Worm (Caenorhabditis elegans) whole organism, L1 larva: ENCODE data around the gene F44G4.5.
A peak's percentile ranks its signal among the peaks of the same experiment; 100 is the strongest.

Experiments
- C16A3.4 ChIP-seq: fragments of 150-350 bp; optimal IDR thresholded peaks from 2 replicates; lab custom pipeline; 2014; ENCODE audit warnings: missing biosample characterization, missing genetic modification characterization
- aha-1 ChIP-seq: fragments of 150-350 bp; optimal IDR thresholded peaks from 2 replicates; lab custom pipeline; 2014; ENCODE audit warnings: missing biosample characterization, missing genetic modification characterization
- aly-2 ChIP-seq: fragments of 150-350 bp; optimal IDR thresholded peaks from 2 replicates; lab custom pipeline; 2014; ENCODE audit warnings: missing biosample characterization, missing genetic modification characterization
- ama-1 ChIP-seq: fragments of 150-350 bp; optimal IDR thresholded peaks from 2 replicates; lab custom pipeline; 2014
- blmp-1 ChIP-seq: fragments of 150-350 bp; optimal IDR thresholded peaks from 2 replicates; lab custom pipeline; 2014; ENCODE audit warnings: missing biosample characterization, missing genetic modification characterization
- ces-1 ChIP-seq: fragments of 150-350 bp; optimal IDR thresholded peaks from 2 replicates; lab custom pipeline; 2014; ENCODE audit warnings: missing biosample characterization, missing genetic modification reagents, missing genetic modification characterization
- dpl-1 ChIP-seq, 3 experiments: fragments of 150-350 bp in 2 of 3; sonication (generic microtip) in 1 of 3; optimal IDR thresholded peaks; 2 replicates each; lab custom pipeline; 2014 to 2017; ENCODE audit warnings: missing biosample characterization in 3 of 3, missing genetic modification characterization in 3 of 3, missing genetic modification reagents in 3 of 3
- dsc-1 ChIP-seq: sonication (generic microtip); optimal IDR thresholded peaks from 2 replicates; lab custom pipeline; 2016; ENCODE audit warnings: mild to moderate bottlenecking, missing genetic modification characterization, missing compliant biosample characterization
- efl-1 ChIP-seq, 4 experiments: fragments of 150-350 bp; optimal IDR thresholded peaks in 3 of 4; peaks in 1 of 4; 1 replicate in 1 of 4; 2 replicates in 3 of 4; lab custom pipeline; 2014; ENCODE audit warnings: missing biosample characterization in 2 of 4, missing genetic modification characterization in 2 of 4, missing genetic modification reagents in 2 of 4
- efl-3 ChIP-seq: fragments of 200-800 bp; sonication (Bioruptor generic); optimal IDR thresholded peaks from 2 replicates; lab custom pipeline; 2018; ENCODE audit warnings: mild to moderate bottlenecking, missing genetic modification characterization, missing compliant biosample characterization
- egl-13 ChIP-seq: sonication (generic microtip); optimal IDR thresholded peaks from 2 replicates; lab custom pipeline; 2016; ENCODE audit warnings: missing genotype, missing genetic modification reagents, missing genetic modification characterization, missing compliant biosample characterization
- egl-27 ChIP-seq, 2 experiments: fragments of 150-350 bp in 1 of 2; sonication (generic microtip); optimal IDR thresholded peaks; 3 replicates each; lab custom pipeline; 2017 to 2018; ENCODE audit warnings: missing biosample characterization in 2 of 2, missing genetic modification characterization in 2 of 2, missing genetic modification reagents in 2 of 2
- elt-2 ChIP-seq: sonication (generic microtip); optimal IDR thresholded peaks from 2 replicates; lab custom pipeline; 2016; ENCODE audit warnings: missing genetic modification characterization, mild to moderate bottlenecking, inconsistent platforms, missing compliant biosample characterization, missing genetic modification reagents
- elt-3 ChIP-seq, 6 experiments: fragments of 150-350 bp in 1 of 6; sonication (generic microtip); optimal IDR thresholded peaks; 2 replicates each; lab custom pipeline; 2017 to 2018; ENCODE audit warnings: missing biosample characterization in 6 of 6, missing genetic modification characterization in 6 of 6, inconsistent platforms in 1 of 6
- fkh-10 ChIP-seq: sonication (generic microtip); optimal IDR thresholded peaks from 2 replicates; lab custom pipeline; 2017; ENCODE audit warnings: missing biosample characterization, missing genetic modification reagents, missing genetic modification characterization
- fkh-8 ChIP-seq: sonication (generic microtip); optimal IDR thresholded peaks from 2 replicates; lab custom pipeline; 2016; ENCODE audit warnings: mild to moderate bottlenecking, missing genetic modification characterization, missing compliant biosample characterization
- fos-1 ChIP-seq: fragments of 150-350 bp; optimal IDR thresholded peaks from 2 replicates; lab custom pipeline; 2014; ENCODE audit warnings: missing biosample characterization, missing genetic modification characterization
- grh-1 ChIP-seq: fragments of 200-800 bp; sonication (Bioruptor generic); IDR thresholded peaks from 2 replicates; pipeline ENCODE4 v1.3.6; 2022; ENCODE audit warnings: missing genetic modification reagents, missing genetic modification characterization, missing compliant biosample characterization
- hlh-17 ChIP-seq: fragments of 200-800 bp; sonication (Bioruptor generic); optimal IDR thresholded peaks from 2 replicates; lab custom pipeline; 2018; ENCODE audit warnings: missing genetic modification characterization, mild to moderate bottlenecking, missing compliant biosample characterization, moderate library complexity, borderline replicate concordance
- hlh-4 ChIP-seq: sonication (generic microtip); optimal IDR thresholded peaks from 2 replicates; lab custom pipeline; 2016; ENCODE audit warnings: mild to moderate bottlenecking, missing genetic modification characterization, missing compliant biosample characterization
- jun-1 ChIP-seq: fragments of 150-350 bp; optimal IDR thresholded peaks from 2 replicates; lab custom pipeline; 2014; ENCODE audit warnings: missing biosample characterization, missing genetic modification reagents, missing genetic modification characterization
- lin-13 ChIP-seq: fragments of 150-350 bp; optimal IDR thresholded peaks from 2 replicates; lab custom pipeline; 2014; ENCODE audit warnings: missing biosample characterization, missing genetic modification reagents, missing genetic modification characterization
- lin-14 ChIP-seq: fragments of 200-800 bp; sonication (Bioruptor generic); optimal IDR thresholded peaks from 2 replicates; lab custom pipeline; 2018; ENCODE audit warnings: mild to moderate bottlenecking, missing genetic modification characterization, moderate library complexity, missing compliant biosample characterization
- lin-15B ChIP-seq: fragments of 150-350 bp; sonication (generic microtip); optimal IDR thresholded peaks from 3 replicates; lab custom pipeline; 2014; ENCODE audit warnings: missing biosample characterization, missing genetic modification characterization
- lin-35 ChIP-seq, 2 experiments: fragments of 150-350 bp; optimal IDR thresholded peaks; 2 replicates each; lab custom pipeline; 2014; ENCODE audit warnings: missing biosample characterization in 2 of 2, missing genetic modification characterization in 2 of 2, missing genetic modification reagents in 2 of 2
- lsy-2 ChIP-seq, 2 experiments: fragments of 150-350 bp; optimal IDR thresholded peaks; 2 replicates each; lab custom pipeline; 2014; ENCODE audit warnings: missing biosample characterization in 2 of 2, missing genetic modification characterization in 2 of 2
- mdl-1 ChIP-seq, 2 experiments: fragments of 150-350 bp; optimal IDR thresholded peaks; 2 replicates each; lab custom pipeline; 2014 to 2017; ENCODE audit warnings: missing biosample characterization in 2 of 2, missing genetic modification characterization in 2 of 2, inconsistent platforms in 1 of 2
- mep-1 ChIP-seq: fragments of 150-350 bp; optimal IDR thresholded peaks from 2 replicates; lab custom pipeline; 2014; ENCODE audit warnings: missing biosample characterization, missing genetic modification characterization
- nhr-19 ChIP-seq: fragments of 200-800 bp; sonication (Bioruptor generic); conservative IDR thresholded peaks from 2 replicates; pipeline ENCODE4 v1.3.6; 2022; ENCODE audit warnings: missing genetic modification characterization, missing compliant biosample characterization
- nhr-237 ChIP-seq: fragments of 150-350 bp; optimal IDR thresholded peaks from 2 replicates; lab custom pipeline; 2014; ENCODE audit warnings: missing biosample characterization, missing genetic modification characterization
- nhr-71 ChIP-seq: sonication (generic microtip); optimal IDR thresholded peaks from 2 replicates; lab custom pipeline; 2016; ENCODE audit warnings: mild to moderate bottlenecking, missing genetic modification characterization, moderate library complexity, missing compliant biosample characterization
- nhr-77 ChIP-seq: fragments of 150-350 bp; optimal IDR thresholded peaks from 2 replicates; lab custom pipeline; 2014; ENCODE audit warnings: missing biosample characterization, missing genetic modification characterization
- nhr-85 ChIP-seq: sonication (generic microtip); peaks from one replicate; lab custom pipeline; 2016; ENCODE audit warnings: missing genetic modification characterization, inconsistent platforms, missing compliant biosample characterization
- nhr-90 ChIP-seq: sonication (generic microtip); optimal IDR thresholded peaks from 2 replicates; lab custom pipeline; 2016; ENCODE audit warnings: mild to moderate bottlenecking, missing genetic modification characterization, missing compliant biosample characterization; ENCODE audit not compliant: poor library complexity
- rnt-1 ChIP-seq: sonication (generic microtip); optimal IDR thresholded peaks from 2 replicates; lab custom pipeline; 2016; ENCODE audit warnings: mild to moderate bottlenecking, missing genetic modification characterization, moderate library complexity, missing compliant biosample characterization
- skn-1 ChIP-seq: fragments of 150-350 bp; optimal IDR thresholded peaks from 2 replicates; lab custom pipeline; 2014; ENCODE audit warnings: missing biosample characterization, missing genetic modification characterization
- snpc-4 ChIP-seq: fragments of 150-350 bp; optimal IDR thresholded peaks from 2 replicates; lab custom pipeline; 2014; ENCODE audit warnings: missing biosample characterization, missing genetic modification characterization
- sptf-1 ChIP-seq: fragments of 150-350 bp; optimal IDR thresholded peaks from 2 replicates; lab custom pipeline; 2014; ENCODE audit warnings: missing biosample characterization, missing genetic modification characterization
- sup-37 ChIP-seq: fragments of 200-800 bp; sonication (Bioruptor generic); optimal IDR thresholded peaks from 2 replicates; lab custom pipeline; 2018; ENCODE audit warnings: mild to moderate bottlenecking, missing genetic modification characterization, missing compliant biosample characterization
- swsn-7 ChIP-seq: sonication (generic microtip); optimal IDR thresholded peaks from 2 replicates; lab custom pipeline; 2016; ENCODE audit warnings: missing genetic modification characterization, missing compliant biosample characterization
- tbx-2 ChIP-seq: sonication (generic microtip); optimal IDR thresholded peaks from 2 replicates; lab custom pipeline; 2016; ENCODE audit warnings: missing genetic modification characterization, missing compliant biosample characterization
- tlp-1 ChIP-seq: fragments of 150-350 bp; optimal IDR thresholded peaks from 2 replicates; lab custom pipeline; 2014; ENCODE audit warnings: missing biosample characterization, missing genetic modification characterization
- unc-130 ChIP-seq: fragments of 150-350 bp; optimal IDR thresholded peaks from 2 replicates; lab custom pipeline; 2017; ENCODE audit warnings: missing biosample characterization, missing genetic modification characterization, inconsistent platforms
- xbp-1 ChIP-seq: sonication (generic microtip); optimal IDR thresholded peaks from 2 replicates; lab custom pipeline; 2016; ENCODE audit warnings: missing genetic modification characterization, missing compliant biosample characterization

Gene F44G4.5

DNA sequence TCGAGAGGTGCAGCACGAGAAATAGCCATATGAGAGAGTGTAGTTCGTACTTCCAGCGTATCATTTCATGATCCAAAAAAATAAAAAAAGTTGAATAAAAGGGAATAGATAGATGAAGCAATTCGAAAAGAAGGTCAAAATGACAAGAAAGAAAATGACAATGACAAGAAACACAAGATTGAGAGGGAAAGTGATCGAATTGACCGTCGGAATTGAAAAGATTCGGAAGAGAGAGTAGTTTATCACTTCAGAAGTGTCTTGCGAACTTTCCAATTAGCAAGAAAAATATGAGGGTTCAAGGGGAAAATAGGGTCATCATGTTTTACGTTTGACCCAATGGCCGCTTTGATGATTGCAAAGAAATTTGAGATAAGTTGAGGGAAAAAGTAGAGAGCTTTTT is 19.5 kb upstream of the F44G4.5 start, which contains the start of gene dep-1:
dep-1 (minus strand) TSS at position 95 of the 400 bp plus-strand sequence.
- TF ChIP-seq lin-13, result no peak
- TF ChIP-seq dpl-1 (GFP tag; optimal IDR thresholded peaks at IDR 0.05; lab: Kevin White, UChicago), result no peak
- TF ChIP-seq nhr-19, result no peak
- peak; percentile 98 for TF ChIP-seq blmp-1
- TF ChIP-seq elt-3 (tag; optimal IDR thresholded peaks at IDR 0.05; lab: Kevin White, UChicago), result peak in 1 of 6 experiments; percentile 3
- TF ChIP-seq aly-2 (tag; lab: Kevin White, UChicago), result no peak
- TF ChIP-seq, all 84 proteins: peak for 2

ce11 chrII:9017628-9018027 is 17.4 kb upstream of the F44G4.5 start:
- no peak for TF ChIP-seq skn-1
- no peak for TF ChIP-seq egl-27 (tag; optimal IDR thresholded peaks at IDR 0.05; lab: Kevin White, UChicago)
- no peak for TF ChIP-seq lin-13
- TF ChIP-seq grh-1, result no peak

DNA sequence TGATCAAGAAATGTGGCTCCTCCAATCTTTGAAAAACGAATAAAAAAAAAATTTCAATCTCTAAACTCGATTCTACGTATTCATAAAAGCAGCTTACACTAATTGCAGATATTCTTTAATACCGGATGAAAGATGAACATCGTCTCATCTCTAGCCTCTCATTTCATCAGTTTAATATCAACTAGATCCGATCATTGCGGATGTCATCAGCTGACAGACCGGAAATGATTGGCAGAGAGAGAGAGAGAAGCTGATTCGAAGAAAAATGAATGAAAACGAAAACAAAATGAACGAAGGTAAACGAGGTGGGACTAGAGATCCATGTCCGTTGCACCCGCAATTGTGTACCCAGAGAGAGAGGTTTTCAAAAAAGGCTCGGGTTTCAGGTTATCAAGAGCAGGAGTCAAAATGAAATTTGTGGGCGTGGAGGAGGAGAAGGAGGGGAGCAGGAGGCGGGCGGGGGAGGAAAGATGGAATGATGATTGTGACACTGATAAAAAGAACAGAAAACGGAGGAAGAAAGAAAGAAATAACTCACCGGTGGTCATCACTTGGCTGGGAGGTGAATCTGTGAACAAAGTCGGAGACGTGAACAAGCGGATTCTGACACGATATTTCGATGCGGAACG is 14.8 kb upstream of the F44G4.5 start:
- TF ChIP-seq nhr-77 (tag; lab: Kevin White, UChicago) (no peak), nhr-71 (tag; lab: Kevin White, UChicago) (peak; percentile 21), egl-13 (tag; lab: Kevin White, UChicago) (peak; percentile 38), lin-14 (peak; percentile 70), fkh-10 (GFP tag; lab: Kevin White, UChicago) (no peak), nhr-85 (tag; lab: Kevin White, UChicago) (no peak), fkh-8 (tag; lab: Kevin White, UChicago) (peak; percentile 60), rnt-1 (tag; lab: Kevin White, UChicago) (peak; percentile 7), dsc-1 (tag; lab: Kevin White, UChicago) (peak; percentile 92), blmp-1 (peak; percentile 53), efl-1 (optimal IDR thresholded peaks at IDR 0.05; lab: Kevin White, UChicago) (no peak), efl-1 (GFP tag; optimal IDR thresholded peaks at IDR 0.05 in 1 of 2; lab: Kevin White, UChicago) (peak in 1 of 2 experiments; percentile 37)

DNA sequence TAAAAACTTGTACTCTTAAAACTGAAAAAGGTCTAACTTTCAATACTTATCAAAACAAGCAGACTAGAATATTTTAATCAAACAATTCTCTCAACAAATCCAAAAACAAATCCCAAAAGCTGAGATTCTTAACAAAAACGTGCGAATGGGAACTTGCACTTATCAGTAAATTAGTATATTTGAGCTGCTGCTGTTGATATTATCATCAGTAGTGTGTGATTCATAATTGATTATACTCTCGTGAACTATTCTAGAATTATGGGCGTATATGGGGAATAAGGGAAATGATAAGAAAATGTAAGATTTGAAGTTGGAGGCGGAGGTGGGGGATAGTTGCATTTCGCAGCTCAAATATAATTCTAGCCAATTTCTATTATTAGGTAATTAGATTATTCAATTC is 14.0 kb upstream of the F44G4.5 start:
- TF ChIP-seq dsc-1 (tag; lab: Kevin White, UChicago), result peak; percentile 61
- no peak for TF ChIP-seq tbx-2 (tag; lab: Kevin White, UChicago)
- TF ChIP-seq fkh-8 (tag; lab: Kevin White, UChicago), result no peak
- no peak for TF ChIP-seq nhr-237 (tag; lab: Kevin White, UChicago)
- TF ChIP-seq lin-35 (GFP tag; optimal IDR thresholded peaks at IDR 0.05; lab: Kevin White, UChicago), result no peak
- TF ChIP-seq C16A3.4 (tag; lab: Kevin White, UChicago), result no peak
- no peak for TF ChIP-seq mep-1 (tag; lab: Kevin White, UChicago)
- no peak for TF ChIP-seq ces-1 (GFP tag; lab: Kevin White, UChicago)
- TF ChIP-seq lin-15B (tag; lab: Kevin White, UChicago), result no peak
- no peak for TF ChIP-seq aha-1 (tag; lab: Kevin White, UChicago)
- TF ChIP-seq elt-2 (tag; lab: Kevin White, UChicago), result peak; percentile 37

DNA sequence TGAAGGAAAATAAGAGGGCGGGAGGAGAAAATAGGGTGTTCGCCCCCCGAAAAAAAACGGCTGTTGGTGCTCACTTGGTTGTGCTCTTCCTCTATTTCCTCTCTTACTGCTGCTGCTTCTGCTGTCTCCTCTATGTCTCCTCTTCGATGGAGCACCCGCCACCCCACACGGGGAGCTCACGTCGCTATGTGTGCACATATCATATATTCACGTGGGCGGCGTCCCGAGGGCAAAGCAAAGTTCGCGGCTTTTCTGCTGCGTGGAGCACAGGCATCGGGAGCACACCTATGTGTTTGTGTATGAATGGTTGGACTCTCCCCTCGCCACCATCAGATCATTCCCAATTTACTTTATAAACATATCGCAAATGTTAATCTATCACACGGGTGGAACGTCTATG is 13.1 kb upstream of the F44G4.5 start:
- no peak for TF ChIP-seq fos-1 (tag; lab: Kevin White, UChicago)
- TF ChIP-seq snpc-4 (tag; lab: Kevin White, UChicago), result no peak
- no peak for TF ChIP-seq sptf-1 (tag; lab: Kevin White, UChicago)
- no peak for TF ChIP-seq hlh-4 (tag; lab: Kevin White, UChicago)
- TF ChIP-seq xbp-1 (tag; lab: Kevin White, UChicago), result peak; percentile 30
- TF ChIP-seq nhr-90 (tag; lab: Kevin White, UChicago), result no peak
- peak in 1 of 2 experiments; percentile 0 for TF ChIP-seq lsy-2 (tag; optimal IDR thresholded peaks at IDR 0.05; lab: Kevin White, UChicago)
- no peak for TF ChIP-seq tlp-1 (tag; lab: Kevin White, UChicago)
- peak; percentile 49 for TF ChIP-seq nhr-71 (tag; lab: Kevin White, UChicago)
- peak in 1 of 2 experiments; percentile 75 for TF ChIP-seq mdl-1 (tag; optimal IDR thresholded peaks at IDR 0.05; lab: Kevin White, UChicago)
- TF ChIP-seq jun-1, result no peak
- TF ChIP-seq ama-1 (lab: Kevin White, UChicago), result no peak
- no peak for TF ChIP-seq lin-13
- no peak for TF ChIP-seq efl-3 (GFP tag; lab: Kevin White, UChicago)
- TF ChIP-seq hlh-17 (GFP tag; lab: Kevin White, UChicago), result no peak
- no peak for TF ChIP-seq nhr-19
- TF ChIP-seq mep-1 (tag; lab: Kevin White, UChicago), result no peak
- TF ChIP-seq swsn-7 (tag; lab: Kevin White, UChicago), result peak; percentile 16
- no peak for TF ChIP-seq unc-130 (tag; lab: Kevin White, UChicago)
- TF ChIP-seq C16A3.4 (tag; lab: Kevin White, UChicago), result no peak
- no peak for TF ChIP-seq sup-37
- TF ChIP-seq fkh-8 (tag; lab: Kevin White, UChicago), result peak; percentile 67
